Fruit fly (Drosophila melanogaster) S2 (cell line): ENCODE data around the gene CG42781.

Source experiments
- CG8478 ChIP-seq: fragments of >200 bp; optimal IDR thresholded peaks from 2 replicates; lab custom pipeline; 2018
- CTCF ChIP-seq, 2 experiments: fragments of >200 bp; optimal IDR thresholded peaks; 2 replicates each; lab custom pipeline; 2018

DNA sequence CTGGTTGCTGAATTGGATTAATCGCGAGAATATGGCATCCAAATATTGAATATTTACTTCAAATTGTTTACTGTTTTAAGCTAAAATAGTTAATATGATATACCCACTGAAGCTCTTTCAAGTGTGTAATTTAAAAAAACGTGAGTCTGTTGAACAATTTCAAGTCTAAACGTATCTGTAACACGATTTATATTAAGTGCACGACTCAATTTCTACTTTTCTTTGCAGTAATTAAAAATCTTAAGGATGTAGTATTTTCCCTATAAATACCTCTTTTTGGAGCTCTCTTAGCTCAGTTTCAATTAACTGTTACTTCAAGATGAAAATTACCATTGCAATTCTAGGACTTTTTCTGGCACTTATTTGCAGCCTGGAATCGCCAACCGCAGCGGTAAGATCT lies 29.6 kb upstream of the CG42781 start, which contains the start of gene CG42704:
- TF ChIP-seq CG8478 (lab: Kevin White, UChicago) (no peak), CTCF (optimal IDR thresholded peaks at IDR 0.05; lab: Kevin White, UChicago) (no peak)
